Worm (Caenorhabditis elegans) whole organism, L4 larva: ENCODE data around the gene F49E10.4.

ENCODE experiments used
- F37D6.2 ChIP-seq: sonication (generic microtip); optimal IDR thresholded peaks from 2 replicates; lab custom pipeline; 2016; ENCODE audit warnings: mild to moderate bottlenecking, missing genetic modification characterization, missing compliant biosample characterization
- T20F7.1 ChIP-seq: fragments of 200-800 bp; sonication (Bioruptor generic); optimal IDR thresholded peaks from 2 replicates; lab custom pipeline; 2018; ENCODE audit warnings: mild to moderate bottlenecking, missing genetic modification characterization, missing compliant biosample characterization
- Y75B8A.6 ChIP-seq: fragments of 200-800 bp; sonication (Bioruptor generic); IDR thresholded peaks from 2 replicates; pipeline ENCODE4 v1.3.6; 2022; ENCODE audit warnings: missing genetic modification reagents, missing genetic modification characterization, missing compliant biosample characterization
- aha-1 ChIP-seq: fragments of 150-350 bp; peaks from one replicate; lab custom pipeline; 2014; ENCODE audit warnings: missing biosample characterization, missing genetic modification characterization
- aly-2 ChIP-seq: sonication (generic microtip); optimal IDR thresholded peaks from 2 replicates; lab custom pipeline; 2018; ENCODE audit warnings: missing biosample characterization, missing genetic modification characterization
- attf-4 ChIP-seq: sonication (generic microtip); optimal IDR thresholded peaks from 3 replicates; lab custom pipeline; 2017; ENCODE audit warnings: missing biosample characterization, missing genetic modification characterization
- ceh-28 ChIP-seq: fragments of 150-350 bp; optimal IDR thresholded peaks from 2 replicates; lab custom pipeline; 2014; ENCODE audit warnings: missing biosample characterization, missing genetic modification reagents, missing genetic modification characterization
- ceh-62 ChIP-seq: sonication (generic microtip); optimal IDR thresholded peaks from 2 replicates; lab custom pipeline; 2017; ENCODE audit warnings: missing biosample characterization, missing genetic modification characterization
- ctbp-1 ChIP-seq: fragments of 200-800 bp; sonication (Bioruptor generic); IDR thresholded peaks from 2 replicates; pipeline ENCODE4 v1.3.6; 2022; ENCODE audit warnings: missing genetic modification reagents, missing genetic modification characterization, missing compliant biosample characterization
- daf-16 ChIP-seq, 3 experiments: sonication (generic microtip); optimal IDR thresholded peaks; 2 replicates each; lab custom pipeline; 2016 to 2017; ENCODE audit warnings: missing genetic modification characterization in 3 of 3, missing genetic modification reagents in 3 of 3, mild to moderate bottlenecking in 2 of 3, missing compliant biosample characterization in 2 of 3, missing biosample characterization in 1 of 3, moderate library complexity in 1 of 3
- daf-19 ChIP-seq: fragments of 200-800 bp; sonication (Bioruptor generic); conservative IDR thresholded peaks from 2 replicates; pipeline ENCODE4 v1.3.6; 2022; ENCODE audit warnings: missing genetic modification characterization, missing compliant biosample characterization
- dmd-6 ChIP-seq: fragments of 200-800 bp; sonication (Bioruptor generic); IDR thresholded peaks from 2 replicates; pipeline ENCODE4 v1.3.6; 2022; ENCODE audit warnings: missing genetic modification reagents, missing genetic modification characterization, missing compliant biosample characterization
- dpl-1 ChIP-seq: fragments of 150-350 bp; optimal IDR thresholded peaks from 2 replicates; lab custom pipeline; 2014; ENCODE audit warnings: missing biosample characterization, missing genetic modification reagents, missing genetic modification characterization
- dve-1 ChIP-seq: sonication (generic microtip); optimal IDR thresholded peaks from 2 replicates; lab custom pipeline; 2017; ENCODE audit warnings: antibody characterized with exemption, mild to moderate bottlenecking, missing genetic modification characterization, missing compliant biosample characterization; ENCODE audit not compliant: insufficient read depth
- egl-43 ChIP-seq: fragments of 200-800 bp; sonication (Bioruptor generic); IDR thresholded peaks from 2 replicates; pipeline ENCODE4 v1.3.6; 2022; ENCODE audit warnings: missing genetic modification reagents, missing genetic modification characterization, missing compliant biosample characterization
- gei-8 ChIP-seq: fragments of 200-800 bp; sonication (Bioruptor generic); optimal IDR thresholded peaks from 2 replicates; lab custom pipeline; 2018; ENCODE audit warnings: mild to moderate bottlenecking, missing genetic modification characterization, missing compliant biosample characterization
- hlh-11 ChIP-seq: fragments of 200-800 bp; sonication (Bioruptor generic); optimal IDR thresholded peaks from 2 replicates; lab custom pipeline; 2018; ENCODE audit warnings: mild to moderate bottlenecking, missing genetic modification characterization, missing compliant biosample characterization
- hlh-30 ChIP-seq: sonication (generic microtip); optimal IDR thresholded peaks from 2 replicates; lab custom pipeline; 2017; ENCODE audit warnings: antibody characterized with exemption, mild to moderate bottlenecking, missing genetic modification characterization, missing compliant biosample characterization; ENCODE audit not compliant: insufficient read depth
- hmg-1.1 ChIP-seq: fragments of 200-800 bp; sonication (Bioruptor generic); IDR thresholded peaks from 2 replicates; pipeline ENCODE4 v1.3.6; 2022; ENCODE audit warnings: missing genetic modification reagents, missing genetic modification characterization, missing compliant biosample characterization
- lin-39 ChIP-seq: fragments of 150-350 bp; optimal IDR thresholded peaks from 2 replicates; lab custom pipeline; 2014; ENCODE audit warnings: missing biosample characterization, missing genetic modification reagents, missing genetic modification characterization
- lir-3 ChIP-seq: sonication (generic microtip); optimal IDR thresholded peaks from 2 replicates; lab custom pipeline; 2016; ENCODE audit warnings: mild to moderate bottlenecking, missing genetic modification characterization, missing compliant biosample characterization
- lsy-2 ChIP-seq, 2 experiments: fragments of 150-350 bp in 1 of 2; sonication (generic microtip) in 1 of 2; optimal IDR thresholded peaks; 2 replicates each; lab custom pipeline; 2014 to 2017; ENCODE audit warnings: missing biosample characterization in 2 of 2, missing genetic modification characterization in 2 of 2
- madf-5 ChIP-seq, 2 experiments: fragments of 200-800 bp; sonication (Bioruptor generic); IDR thresholded peaks; 2 replicates each; pipeline ENCODE4 v1.3.6; 2022; ENCODE audit warnings: missing compliant biosample characterization in 2 of 2, missing genetic modification characterization in 2 of 2
- mdl-1 ChIP-seq, 2 experiments: fragments of 150-350 bp in 1 of 2; sonication (generic microtip) in 1 of 2; optimal IDR thresholded peaks; 2 replicates each; lab custom pipeline; 2014 to 2017; ENCODE audit warnings: missing biosample characterization in 2 of 2, missing genetic modification characterization in 2 of 2
- mxl-2 ChIP-seq: fragments of 200-800 bp; sonication (Bioruptor generic); conservative IDR thresholded peaks from 2 replicates; pipeline ENCODE4 v1.3.6; 2022; ENCODE audit warnings: missing genetic modification reagents, missing genetic modification characterization, missing compliant biosample characterization
- mxl-3 ChIP-seq: fragments of 200-800 bp; sonication (Bioruptor generic); optimal IDR thresholded peaks from 2 replicates; lab custom pipeline; 2018; ENCODE audit warnings: mild to moderate bottlenecking, missing genetic modification characterization, missing compliant biosample characterization
- nhr-102 ChIP-seq: sonication (generic microtip); optimal IDR thresholded peaks from 2 replicates; lab custom pipeline; 2016; ENCODE audit warnings: mild to moderate bottlenecking, missing genetic modification characterization, moderate library complexity, missing compliant biosample characterization
- nhr-11 ChIP-seq: fragments of 150-350 bp; optimal IDR thresholded peaks from 2 replicates; lab custom pipeline; 2014; ENCODE audit warnings: missing biosample characterization, missing genetic modification characterization
- nhr-28 ChIP-seq: fragments of 150-350 bp; optimal IDR thresholded peaks from 2 replicates; lab custom pipeline; 2014; ENCODE audit warnings: missing biosample characterization, missing genetic modification characterization
- nhr-42 ChIP-seq: fragments of 200-800 bp; sonication (Bioruptor generic); IDR thresholded peaks from 2 replicates; pipeline ENCODE4 v1.3.6; 2022; ENCODE audit warnings: missing genetic modification characterization, missing compliant biosample characterization
- nhr-6 ChIP-seq: fragments of 150-350 bp; optimal IDR thresholded peaks from 2 replicates; lab custom pipeline; 2014; ENCODE audit warnings: missing biosample characterization, missing genetic modification characterization
- nhr-76 ChIP-seq: fragments of 150-350 bp; optimal IDR thresholded peaks from 2 replicates; lab custom pipeline; 2014; ENCODE audit warnings: missing biosample characterization, missing genetic modification characterization
- nhr-77 ChIP-seq: fragments of 150-350 bp; optimal IDR thresholded peaks from 2 replicates; lab custom pipeline; 2014; ENCODE audit warnings: missing biosample characterization, missing genetic modification characterization
- php-3 ChIP-seq: fragments of 200-800 bp; sonication (Bioruptor generic); IDR thresholded peaks from 2 replicates; pipeline ENCODE4 v1.3.6; 2022; ENCODE audit warnings: missing genetic modification reagents, missing genetic modification characterization, missing compliant biosample characterization
- pqm-1 ChIP-seq: sonication (generic microtip); optimal IDR thresholded peaks from 2 replicates; lab custom pipeline; 2017; ENCODE audit warnings: missing biosample characterization, missing genetic modification characterization
- skn-1 ChIP-seq: fragments of 150-350 bp; optimal IDR thresholded peaks from 2 replicates; lab custom pipeline; 2014; ENCODE audit warnings: missing biosample characterization, missing genetic modification characterization
- snpc-4 ChIP-seq: fragments of 150-350 bp; optimal IDR thresholded peaks from 2 replicates; lab custom pipeline; 2014; ENCODE audit warnings: missing biosample characterization, missing genetic modification characterization
- spr-3 ChIP-seq: fragments of 200-800 bp; sonication (Bioruptor generic); optimal IDR thresholded peaks from 2 replicates; lab custom pipeline; 2018; ENCODE audit warnings: mild to moderate bottlenecking, missing genetic modification characterization, missing compliant biosample characterization
- tag-97 ChIP-seq: fragments of 200-800 bp; sonication (Bioruptor generic); IDR thresholded peaks from 2 replicates; pipeline ENCODE4 v1.3.6; 2022; ENCODE audit warnings: missing genetic modification characterization, missing compliant biosample characterization
- unc-62 ChIP-seq, 3 experiments: fragments of 150-350 bp in 1 of 3; sonication (generic microtip); optimal IDR thresholded peaks in 2 of 3; peaks in 1 of 3; 1 replicate in 1 of 3; 2 replicates in 2 of 3; lab custom pipeline; 2014 to 2017; ENCODE audit warnings: missing biosample characterization in 3 of 3, missing genetic modification characterization in 3 of 3, missing genetic modification reagents in 3 of 3, missing genotype in 1 of 3
- zip-11 ChIP-seq: fragments of 200-800 bp; sonication (Bioruptor generic); IDR thresholded peaks from 2 replicates; pipeline ENCODE4 v1.3.6; 2022; ENCODE audit warnings: missing genetic modification characterization, missing compliant biosample characterization

The F49E10.4 gene

ce11 chrX:5831827-5832226 lies 43.8 kb upstream of the F49E10.4 start:
- TF ChIP-seq php-3 (GFP tag; lab: Robert Waterston, UW): 0 out of 2 replicates have a peak, but pooled peaks have one; percentile 26
- no peak for TF ChIP-seq F37D6.2 (tag; lab: Kevin White, UChicago)
- no peak for TF ChIP-seq lin-39
- no peak for TF ChIP-seq T20F7.1 (GFP tag; lab: Kevin White, UChicago)
- no peak for TF ChIP-seq daf-16 (GFP tag; optimal IDR thresholded peaks at IDR 0.05; lab: Kevin White, UChicago)
- TF ChIP-seq daf-16 (tag; optimal IDR thresholded peaks at IDR 0.05; lab: Kevin White, UChicago): peak; percentile 55
- no peak for TF ChIP-seq lir-3 (tag; lab: Kevin White, UChicago)
- peak; percentile 6 for TF ChIP-seq pqm-1 (tag; lab: Kevin White, UChicago)
- no peak for TF ChIP-seq spr-3 (GFP tag; lab: Kevin White, UChicago)
- TF ChIP-seq madf-5 (GFP tag; IDR thresholded peaks at IDR 0.05; lab: Robert Waterston, UW): no peak
- no peak for TF ChIP-seq egl-43 (GFP tag; lab: Robert Waterston, UW)
- peak; percentile 24 for TF ChIP-seq dve-1
- no peak for TF ChIP-seq nhr-77 (tag; lab: Kevin White, UChicago)
- TF ChIP-seq skn-1 (tag; lab: Kevin White, UChicago): no peak

ce11 chrX:5834581-5835481 lies 40.8 kb upstream of the F49E10.4 start, which contains the start of gene F13D11.4:
Gene F13D11.4 (minus strand): TSS chrX:5834805.
- TF ChIP-seq skn-1 (tag; lab: Kevin White, UChicago): no peak
- peak in 1 of 2 experiments; percentile 10 for TF ChIP-seq mdl-1 (tag; optimal IDR thresholded peaks at IDR 0.05; lab: Kevin White, UChicago)
- peak; percentile 49 for TF ChIP-seq nhr-28 (tag; lab: Kevin White, UChicago)
- peak in 1 of 2 experiments; percentile 80 for TF ChIP-seq unc-62 (GFP tag; optimal IDR thresholded peaks at IDR 0.05 in 1 of 2; lab: Kevin White, UChicago)
- no peak for TF ChIP-seq unc-62 (tag; optimal IDR thresholded peaks at IDR 0.05; lab: Kevin White, UChicago)
- peak; percentile 22 for TF ChIP-seq mxl-3 (GFP tag; lab: Kevin White, UChicago)
- TF ChIP-seq hlh-11 (tag; lab: Kevin White, UChicago): peak; percentile 50
- TF ChIP-seq zip-11 (GFP tag; lab: Robert Waterston, UW): no peak
- no peak for TF ChIP-seq daf-16 (GFP tag; optimal IDR thresholded peaks at IDR 0.05; lab: Kevin White, UChicago)
- peak; percentile 95 for TF ChIP-seq daf-16 (tag; optimal IDR thresholded peaks at IDR 0.05; lab: Kevin White, UChicago)

- TF ChIP-seq nhr-42 (GFP tag; lab: Robert Waterston, UW) (no peak), ceh-28 (tag; lab: Kevin White, UChicago) (no peak), ctbp-1 (GFP tag; lab: Robert Waterston, UW) (no peak), gei-8 (GFP tag; lab: Kevin White, UChicago) (no peak), nhr-6 (tag; lab: Kevin White, UChicago) (no peak), attf-4 (tag; lab: Kevin White, UChicago) (no peak), aly-2 (tag; lab: Kevin White, UChicago) (no peak), daf-16 (GFP tag; optimal IDR thresholded peaks at IDR 0.05; lab: Kevin White, UChicago) (no peak), daf-16 (tag; optimal IDR thresholded peaks at IDR 0.05; lab: Kevin White, UChicago) (no peak), nhr-102 (tag; lab: Kevin White, UChicago) (no peak), Y75B8A.6 (no peak)
These were observed 39.1 kb upstream of the F49E10.4 start for ce11 chrX:5836527-5836926.

ce11 chrX:5837035-5837434 lies 38.6 kb upstream of the F49E10.4 start:
- peak; percentile 51 for TF ChIP-seq nhr-28 (tag; lab: Kevin White, UChicago)
- peak in 1 of 2 experiments; percentile 50 for TF ChIP-seq lsy-2 (tag; optimal IDR thresholded peaks at IDR 0.05; lab: Kevin White, UChicago)
- TF ChIP-seq attf-4 (tag; lab: Kevin White, UChicago): no peak
- peak; percentile 61 for TF ChIP-seq hlh-30
- TF ChIP-seq nhr-76 (tag; lab: Kevin White, UChicago): no peak
- TF ChIP-seq Y75B8A.6: no peak
- no peak for TF ChIP-seq mxl-2 (GFP tag; lab: Robert Waterston, UW)
- TF ChIP-seq hmg-1.1 (GFP tag; lab: Robert Waterston, UW): no peak
- peak in 1 of 2 experiments; percentile 12 for TF ChIP-seq mdl-1 (tag; optimal IDR thresholded peaks at IDR 0.05; lab: Kevin White, UChicago)
- TF ChIP-seq dmd-6 (GFP tag; lab: Robert Waterston, UW): peak; percentile 31; the same call in 1 of the 2 replicates
- no peak for TF ChIP-seq daf-19 (GFP tag; lab: Robert Waterston, UW)
- TF ChIP-seq nhr-11 (tag; lab: Kevin White, UChicago): peak; percentile 63
- no peak for TF ChIP-seq lin-39
- TF ChIP-seq snpc-4 (tag; lab: Kevin White, UChicago): no peak
- TF ChIP-seq unc-62 (GFP tag; optimal IDR thresholded peaks at IDR 0.05 in 1 of 2; lab: Kevin White, UChicago): peak in 1 of 2 experiments; percentile 97
- TF ChIP-seq unc-62 (tag; optimal IDR thresholded peaks at IDR 0.05; lab: Kevin White, UChicago): no peak
- peak; percentile 60 for TF ChIP-seq aha-1 (tag; lab: Kevin White, UChicago)
- no peak for TF ChIP-seq dpl-1 (GFP tag; lab: Kevin White, UChicago)
- TF ChIP-seq tag-97 (GFP tag; lab: Robert Waterston, UW): no peak
- TF ChIP-seq nhr-102 (tag; lab: Kevin White, UChicago): no peak
- no peak for TF ChIP-seq ceh-62 (tag; lab: Kevin White, UChicago)
- peak; percentile 67 for TF ChIP-seq hlh-11 (tag; lab: Kevin White, UChicago)
